Fruit fly (Drosophila melanogaster): Measurements from ENCODE around the gene CG46281.

CG46281 gene

DNA sequence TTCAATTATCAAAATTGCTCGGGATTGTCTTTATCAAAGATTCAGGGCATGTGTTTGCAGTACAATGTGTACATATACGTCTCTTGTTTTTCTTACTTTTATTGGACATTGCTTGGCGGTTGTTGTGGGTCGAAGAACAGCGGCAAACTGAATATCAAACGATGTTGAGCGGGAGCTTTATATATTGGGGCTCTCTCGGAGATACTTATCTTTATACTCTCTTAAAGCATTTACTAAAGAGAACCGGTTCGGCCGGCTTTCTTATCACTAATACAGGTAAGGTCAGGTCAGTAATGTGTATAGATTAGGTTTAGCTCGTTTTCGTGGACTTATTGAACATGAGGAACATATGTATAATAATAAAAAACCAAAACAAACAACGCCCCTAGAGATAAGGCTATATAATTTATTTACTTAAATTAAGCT lies 21.2 kb upstream of the CG46281 start, which contains the start of gene CG7966 (continued):
- TF ChIP-seq CG34224 (GFP tag; IDR thresholded peaks at IDR 0.05; ENCODE audit: partially characterized antibody): peak; percentile 14; the same call in 2 of the 3 replicates
- peak; percentile 2 for TF ChIP-seq BtbVII (GFP tag; optimal IDR thresholded peaks at IDR 0.05)
- TF ChIP-seq sim (GFP tag; IDR thresholded peaks at IDR 0.05): 0 out of 2 replicates have a peak, but pooled peaks have one; percentile 33
- TF ChIP-seq tap (tag; optimal IDR thresholded peaks at IDR 0.05): peak; percentile 33

DNA sequence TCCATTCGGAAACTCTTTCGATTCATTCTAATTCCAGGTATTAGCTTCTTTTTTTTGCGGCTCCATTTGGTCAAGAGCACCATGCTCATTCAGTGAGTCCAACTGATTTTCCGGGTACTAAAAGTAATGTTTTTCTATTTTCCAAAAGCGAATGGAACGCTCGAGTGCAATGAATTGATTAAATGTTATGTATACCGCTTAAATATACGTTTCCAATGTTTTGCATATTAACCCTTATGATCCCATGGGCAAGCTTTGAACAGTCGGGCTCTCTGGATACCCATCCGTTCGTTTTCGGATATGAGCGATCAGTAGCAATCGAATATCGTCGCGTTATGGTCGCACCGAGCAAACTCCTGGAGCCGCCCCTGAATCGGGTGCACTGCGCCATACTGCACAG lies 17.3 kb upstream of the CG46281 start, which contains the start of gene CG31157:
Gene CG31157, plus strand, starts transcription at position 301 of the 400 bp plus-strand sequence.
- TF ChIP-seq hth (optimal IDR thresholded peaks at IDR 0.05) (no peak), Hand (GFP tag; optimal IDR thresholded peaks at IDR 0.05) (no peak), Max (GFP tag; optimal IDR thresholded peaks at IDR 0.05) (no peak), Sox100B (GFP tag; optimal IDR thresholded peaks at IDR 0.05) (no peak), CG7963 (GFP tag; IDR thresholded peaks at IDR 0.05; ENCODE audit: partially characterized antibody) (no peak), ash1 (GFP tag; optimal IDR thresholded peaks at IDR 0.05) (no peak), ranshi (GFP tag; IDR thresholded peaks at IDR 0.05) (no peak), fd102C (GFP tag; optimal IDR thresholded peaks at IDR 0.05) (no peak), CG4424 (GFP tag; optimal IDR thresholded peaks at IDR 0.05) (no peak), cg (GFP tag; optimal IDR thresholded peaks at IDR 0.05) (no peak), CG15696 (tag; optimal IDR thresholded peaks at IDR 0.05) (no peak), CG31388 (GFP tag; optimal IDR thresholded peaks at IDR 0.05) (no peak), CG12155 (GFP tag; optimal IDR thresholded peaks at IDR 0.05) (no peak), CG1602 (GFP tag; optimal IDR thresholded peaks at IDR 0.05) (no peak), Meics (GFP tag; optimal IDR thresholded peaks at IDR 0.05) (no peak)

dm6 chr3R:13044459-13044858 lies 14.4 kb upstream of the CG46281 start, which contains the start of gene Hsc70-2:
TSS of gene Hsc70-2 (plus strand) at chr3R:13044759.
- TF ChIP-seq NK7.1 (GFP tag; optimal IDR thresholded peaks at IDR 0.05): no peak
- no peak for TF ChIP-seq Hsf (GFP tag; optimal IDR thresholded peaks at IDR 0.05)
- no peak for TF ChIP-seq CG10321 (GFP tag; IDR thresholded peaks at IDR 0.05)
- no peak for TF ChIP-seq zen2 (GFP tag; IDR thresholded peaks at IDR 0.05; ENCODE audit: partially characterized antibody)
- TF ChIP-seq CG33557 (GFP tag; optimal IDR thresholded peaks at IDR 0.05): no peak
- TF ChIP-seq fd64A (GFP tag; optimal IDR thresholded peaks at IDR 0.05): no peak
- no peak for TF ChIP-seq caup (GFP tag; optimal IDR thresholded peaks at IDR 0.05; ENCODE audit: severe bottlenecking)
- TF ChIP-seq CG11696 (GFP tag; IDR thresholded peaks at IDR 0.05): no peak
- TF ChIP-seq CG9727 (GFP tag; optimal IDR thresholded peaks at IDR 0.05): no peak
- TF ChIP-seq Chrac-16 (GFP tag; optimal IDR thresholded peaks at IDR 0.05): no peak
- no peak for TF ChIP-seq tio (GFP tag; optimal IDR thresholded peaks at IDR 0.05)
- no peak for TF ChIP-seq CG17912 (GFP tag; optimal IDR thresholded peaks at IDR 0.05)
- TF ChIP-seq CG33213 (GFP tag; optimal IDR thresholded peaks at IDR 0.05): no peak
- no peak for TF ChIP-seq CG11085 (GFP tag; IDR thresholded peaks at IDR 0.05)
- TF ChIP-seq CG4404 (GFP tag; IDR thresholded peaks at IDR 0.05): no peak
- TF ChIP-seq CG17385 (GFP tag; optimal IDR thresholded peaks at IDR 0.05): no peak
- no peak for TF ChIP-seq bab2 (GFP tag; optimal IDR thresholded peaks at IDR 0.05)
- no peak for TF ChIP-seq exex (tag; optimal IDR thresholded peaks at IDR 0.05)
- TF ChIP-seq CG1024 (GFP tag; IDR thresholded peaks at IDR 0.05): no peak

Measured in whole organism, embryonic.